Worm (Caenorhabditis elegans) whole organism, L3 larva: ENCODE measurements around the gene tomm-22.

ENCODE experiments used
- R02D3.7 ChIP-seq: fragments of 150-350 bp; optimal IDR thresholded peaks from 2 replicates; lab custom pipeline; 2014; ENCODE audit warnings: missing biosample characterization, missing genetic modification characterization
- ama-1 ChIP-seq: fragments of 150-350 bp; optimal IDR thresholded peaks from 2 replicates; lab custom pipeline; 2018
- ceh-28 ChIP-seq: fragments of 150-350 bp; optimal IDR thresholded peaks from 2 replicates; lab custom pipeline; 2014; ENCODE audit warnings: missing biosample characterization, missing genetic modification reagents, missing genetic modification characterization
- lin-39 ChIP-seq: fragments of 150-350 bp; optimal IDR thresholded peaks from 2 replicates; lab custom pipeline; 2018; ENCODE audit warnings: missing biosample characterization, missing genetic modification reagents, missing genetic modification characterization
- nfya-1 ChIP-seq: sonication (generic microtip); optimal IDR thresholded peaks from 2 replicates; lab custom pipeline; 2017; ENCODE audit warnings: missing genetic modification characterization, mild to moderate bottlenecking, missing compliant biosample characterization, antibody characterized with exemption, moderate library complexity; ENCODE audit not compliant: insufficient read depth
- nhr-11 ChIP-seq: fragments of 150-350 bp; optimal IDR thresholded peaks from 2 replicates; lab custom pipeline; 2014; ENCODE audit warnings: missing biosample characterization, missing genetic modification characterization
- nhr-43 ChIP-seq: sonication (generic microtip); optimal IDR thresholded peaks from 2 replicates; lab custom pipeline; 2016; ENCODE audit warnings: mild to moderate bottlenecking, missing genetic modification characterization, missing compliant biosample characterization; ENCODE audit not compliant: poor library complexity, severe bottlenecking
- nhr-77 ChIP-seq: fragments of 150-350 bp; optimal IDR thresholded peaks from 2 replicates; lab custom pipeline; 2014; ENCODE audit warnings: missing biosample characterization, missing genetic modification characterization
- sea-2 ChIP-seq: fragments of 150-350 bp; sonication (generic microtip); optimal IDR thresholded peaks from 4 replicates; lab custom pipeline; 2014; ENCODE audit warnings: missing biosample characterization, missing genetic modification reagents, missing genetic modification characterization
- skn-1 ChIP-seq: fragments of 150-350 bp; optimal IDR thresholded peaks from 2 replicates; lab custom pipeline; 2014; ENCODE audit warnings: missing biosample characterization, missing genetic modification characterization
- snpc-4 ChIP-seq: fragments of 150-350 bp; optimal IDR thresholded peaks from 2 replicates; lab custom pipeline; 2014; ENCODE audit warnings: missing biosample characterization, missing genetic modification characterization
- unc-62 ChIP-seq: fragments of 150-350 bp; sonication (generic microtip); optimal IDR thresholded peaks from 4 replicates; lab custom pipeline; 2014; ENCODE audit warnings: missing biosample characterization, missing genetic modification reagents, missing genetic modification characterization
- ztf-11 ChIP-seq: fragments of 150-350 bp; optimal IDR thresholded peaks from 2 replicates; lab custom pipeline; 2014; ENCODE audit warnings: missing biosample characterization, missing genetic modification characterization

- TF ChIP-seq nhr-11 (tag; lab: Kevin White, UChicago) (no peak), R02D3.7 (tag; lab: Kevin White, UChicago) (no peak), snpc-4 (tag; lab: Kevin White, UChicago) (no peak), ztf-11 (tag; lab: Kevin White, UChicago) (no peak), skn-1 (tag; lab: Kevin White, UChicago) (no peak), nfya-1 (tag; lab: Kevin White, UChicago) (no peak), lin-39 (tag; lab: Kevin White, UChicago) (no peak), ceh-28 (tag; lab: Kevin White, UChicago) (no peak), unc-62 (GFP tag; lab: Kevin White, UChicago) (no peak), nhr-77 (tag; lab: Kevin White, UChicago) (no peak), nhr-43 (tag; lab: Kevin White, UChicago) (no peak), sea-2 (GFP tag; lab: Kevin White, UChicago) (no peak), ama-1 (lab: Kevin White, UChicago) (no peak)
Observed at ce11 chrII:460835-461234, 9.4 kb downstream of the tomm-22 start, which contains the start of gene W10D9.3.
